Fruit fly (Drosophila melanogaster) whole organism, embryonic: ENCODE data around the gene CG32161.

Experiments used
- ATbp ChIP-seq: fragments of 200-800 bp; sonication (Bioruptor generic); optimal IDR thresholded peaks from 2 replicates; lab custom pipeline; 2017; ENCODE audit warnings: missing biosample characterization, mild to moderate bottlenecking, missing genetic modification characterization, missing genetic modification reagents
- Abd-B ChIP-seq: fragments of 200-800 bp; sonication (Bioruptor generic); optimal IDR thresholded peaks from 2 replicates; lab custom pipeline; 2018; ENCODE audit warnings: missing biosample characterization, mild to moderate bottlenecking, missing genetic modification characterization, moderate library complexity
- Aef1 ChIP-seq: fragments of 200-800 bp; sonication (Bioruptor generic); IDR thresholded peaks from 3 replicates; pipeline ENCODE4 v1.3.6; 2022; ENCODE audit warnings: missing biosample characterization, missing genetic modification characterization
- Antp ChIP-seq: fragments of 200-800 bp; sonication (Bioruptor generic); optimal IDR thresholded peaks from 3 replicates; lab custom pipeline; 2016; ENCODE audit warnings: missing biosample characterization, missing genetic modification characterization
- Atf3 ChIP-seq: fragments of 200-800 bp; sonication (Bioruptor generic); optimal IDR thresholded peaks from 3 replicates; lab custom pipeline; 2016; ENCODE audit warnings: missing biosample characterization, missing genetic modification characterization
- BEAF-32 ChIP-seq: fragments of 200-800 bp; sonication (Bioruptor generic); optimal IDR thresholded peaks from 3 replicates; lab custom pipeline; 2017; ENCODE audit warnings: missing biosample characterization, missing genetic modification characterization, mild to moderate bottlenecking, moderate library complexity, missing genetic modification reagents
- CG11456 ChIP-seq: fragments of 200-800 bp; sonication (Bioruptor generic); IDR thresholded peaks from 3 replicates; pipeline ENCODE4 v1.3.6; 2022; ENCODE audit warnings: missing biosample characterization, missing genetic modification characterization
- CG1233 ChIP-seq: fragments of 200-800 bp; sonication (Bioruptor generic); optimal IDR thresholded peaks from 4 replicates; lab custom pipeline; 2018; ENCODE audit warnings: missing biosample characterization, mild to moderate bottlenecking, missing genetic modification characterization
- CG12744 ChIP-seq: fragments of 200-800 bp; sonication (Bioruptor generic); optimal IDR thresholded peaks from 2 replicates; lab custom pipeline; 2016; ENCODE audit warnings: missing biosample characterization, missing genetic modification characterization
- CG13424 ChIP-seq: fragments of 200-800 bp; sonication (Bioruptor generic); optimal IDR thresholded peaks from 2 replicates; lab custom pipeline; 2019; ENCODE audit warnings: missing biosample characterization, mild to moderate bottlenecking, missing genetic modification characterization, moderate library complexity
- CG14050 ChIP-seq: fragments of 200-800 bp; sonication (Bioruptor generic); IDR thresholded peaks from 3 replicates; pipeline ENCODE4 v1.3.6; 2022; ENCODE audit warnings: missing biosample characterization, missing genetic modification characterization
- CG15601 ChIP-seq: fragments of 200-800 bp; sonication (Bioruptor generic); optimal IDR thresholded peaks from 3 replicates; lab custom pipeline; 2019; ENCODE audit warnings: missing biosample characterization, mild to moderate bottlenecking, missing genetic modification characterization, moderate library complexity
- CG17328 ChIP-seq: fragments of 200-800 bp; sonication (Bioruptor generic); IDR thresholded peaks from 2 replicates; pipeline ENCODE4 v1.3.6; 2022; ENCODE audit warnings: missing biosample characterization, missing genetic modification characterization
- CG17912 ChIP-seq: fragments of 200-800 bp; sonication (Bioruptor generic); optimal IDR thresholded peaks from 2 replicates; lab custom pipeline; 2018; ENCODE audit warnings: missing biosample characterization, mild to moderate bottlenecking, missing genetic modification characterization
- CG2116 ChIP-seq: fragments of 200-800 bp; sonication (Bioruptor generic); optimal IDR thresholded peaks from 3 replicates; lab custom pipeline; 2018; ENCODE audit warnings: missing biosample characterization, mild to moderate bottlenecking, missing genetic modification characterization
- CG34376 ChIP-seq: fragments of 200-800 bp; sonication (Bioruptor generic); optimal IDR thresholded peaks from 2 replicates; lab custom pipeline; 2018; ENCODE audit warnings: missing biosample characterization, mild to moderate bottlenecking, missing genetic modification characterization
- CG43689 ChIP-seq: fragments of 200-800 bp; sonication (Bioruptor generic); IDR thresholded peaks from 2 replicates; pipeline ENCODE4 v1.3.6; 2022; ENCODE audit warnings: missing biosample characterization, missing genetic modification characterization
- CG4854 ChIP-seq: fragments of 200-800 bp; sonication (Bioruptor generic); optimal IDR thresholded peaks from 2 replicates; lab custom pipeline; 2016; ENCODE audit warnings: missing biosample characterization, missing genetic modification characterization, inconsistent platforms
- CG8359 ChIP-seq: fragments of 200-800 bp; sonication (Bioruptor generic); optimal IDR thresholded peaks from 2 replicates; lab custom pipeline; 2017; ENCODE audit warnings: missing biosample characterization, mild to moderate bottlenecking, missing genetic modification characterization, borderline replicate concordance
- CG9817 ChIP-seq: fragments of 200-800 bp; sonication (Bioruptor generic); optimal IDR thresholded peaks from 2 replicates; lab custom pipeline; 2018; ENCODE audit warnings: missing biosample characterization, mild to moderate bottlenecking, missing genetic modification characterization, moderate library complexity
- CG9876 ChIP-seq: fragments of 200-800 bp; sonication (Bioruptor generic); optimal IDR thresholded peaks from 2 replicates; lab custom pipeline; 2016; ENCODE audit warnings: missing biosample characterization, missing genetic modification characterization
- CrebB ChIP-seq: fragments of 200-800 bp; sonication (Bioruptor generic); optimal IDR thresholded peaks from 3 replicates; lab custom pipeline; 2018; ENCODE audit warnings: missing biosample characterization, mild to moderate bottlenecking, missing genetic modification characterization
- D19B ChIP-seq: fragments of 200-800 bp; sonication (Bioruptor generic); optimal IDR thresholded peaks from 2 replicates; lab custom pipeline; 2017; ENCODE audit warnings: missing biosample characterization, mild to moderate bottlenecking, missing genetic modification characterization
- Dip3 ChIP-seq: fragments of 200-800 bp; sonication (Bioruptor generic); optimal IDR thresholded peaks from 3 replicates; lab custom pipeline; 2016; ENCODE audit warnings: missing biosample characterization, missing genetic modification characterization
- ERR ChIP-seq: fragments of 200-800 bp; sonication (Bioruptor generic); optimal IDR thresholded peaks from 2 replicates; lab custom pipeline; 2016; ENCODE audit warnings: missing biosample characterization, missing genetic modification characterization
- Fer2 ChIP-seq: fragments of 200-800 bp; sonication (Bioruptor generic); optimal IDR thresholded peaks from 2 replicates; lab custom pipeline; 2018; ENCODE audit warnings: missing biosample characterization, mild to moderate bottlenecking, missing genetic modification characterization, moderate library complexity
- Fer3 ChIP-seq: fragments of 200-800 bp; sonication (Bioruptor generic); optimal IDR thresholded peaks from 2 replicates; lab custom pipeline; 2018; ENCODE audit warnings: missing biosample characterization, mild to moderate bottlenecking, missing genetic modification characterization, moderate library complexity
- GATAe ChIP-seq: fragments of 200-800 bp; sonication (Bioruptor generic); conservative IDR thresholded peaks from 2 replicates; pipeline ENCODE4 v1.3.6; 2022; ENCODE audit warnings: missing biosample characterization, missing genetic modification characterization
- HLH3B ChIP-seq: fragments of 200-800 bp; sonication (Bioruptor generic); IDR thresholded peaks from 2 replicates; pipeline ENCODE4 v1.3.6; 2022; ENCODE audit warnings: missing biosample characterization, missing genetic modification characterization
- Hr51 ChIP-seq, 2 experiments: fragments of 200-800 bp; sonication (Bioruptor generic); optimal IDR thresholded peaks; 2 replicates in 1 of 2; 3 replicates in 1 of 2; lab custom pipeline; 2016 to 2018; ENCODE audit warnings: missing biosample characterization in 2 of 2, missing genetic modification characterization in 2 of 2, mild to moderate bottlenecking in 1 of 2, moderate library complexity in 1 of 2
- Hr78 ChIP-seq, 2 experiments: fragments of 200-800 bp in 1 of 2; fragments of >200 bp in 1 of 2; sonication (Bioruptor generic) in 1 of 2; optimal IDR thresholded peaks; 2 replicates each; lab custom pipeline; 2017 to 2019; ENCODE audit warnings: missing biosample characterization in 2 of 2, missing genetic modification characterization in 2 of 2, mild to moderate bottlenecking in 1 of 2, moderate library complexity in 1 of 2
- NC2α ChIP-seq: fragments of 200-800 bp; sonication (Bioruptor generic); optimal IDR thresholded peaks from 2 replicates; lab custom pipeline; 2016; ENCODE audit warnings: missing biosample characterization, missing genetic modification characterization
- NC2β ChIP-seq: fragments of 200-800 bp; sonication (Bioruptor generic); optimal IDR thresholded peaks from 2 replicates; lab custom pipeline; 2016; ENCODE audit warnings: missing biosample characterization, missing genetic modification characterization
- Sox100B ChIP-seq: fragments of 200-800 bp; sonication (Bioruptor generic); optimal IDR thresholded peaks from 3 replicates; lab custom pipeline; 2018; ENCODE audit warnings: missing biosample characterization, mild to moderate bottlenecking, missing genetic modification characterization
- amos ChIP-seq: fragments of 200-800 bp; sonication (Bioruptor generic); IDR thresholded peaks from 2 replicates; pipeline ENCODE4 v1.3.6; 2022; ENCODE audit warnings: missing biosample characterization, missing genetic modification characterization; ENCODE audit not compliant: partially characterized antibody
- bab2 ChIP-seq: fragments of 200-800 bp; sonication (Bioruptor generic); optimal IDR thresholded peaks from 2 replicates; lab custom pipeline; 2016; ENCODE audit warnings: missing biosample characterization, missing genetic modification characterization
- bsh ChIP-seq, 2 experiments: fragments of 200-800 bp; sonication (Bioruptor generic); optimal IDR thresholded peaks; 2 replicates each; lab custom pipeline; 2017 to 2018; ENCODE audit warnings: mild to moderate bottlenecking in 2 of 2, missing biosample characterization in 2 of 2, missing genetic modification characterization in 2 of 2, moderate library complexity in 1 of 2
- chif ChIP-seq, 2 experiments: fragments of 200-800 bp; sonication (Bioruptor generic); optimal IDR thresholded peaks; 3 replicates each; lab custom pipeline; 2016; ENCODE audit warnings: missing biosample characterization in 2 of 2, missing genetic modification characterization in 2 of 2
- chinmo ChIP-seq: fragments of 200-800 bp; sonication (Bioruptor generic); IDR thresholded peaks from 4 replicates; pipeline ENCODE4 v1.3.6; 2022; ENCODE audit warnings: missing biosample characterization, missing genetic modification characterization; ENCODE audit not compliant: partially characterized antibody
- corto ChIP-seq: fragments of 200-800 bp; sonication (Bioruptor generic); optimal IDR thresholded peaks from 2 replicates; lab custom pipeline; 2016; ENCODE audit warnings: missing biosample characterization, mild to moderate bottlenecking, missing genetic modification characterization, moderate library complexity
- crc ChIP-seq: fragments of 200-800 bp; sonication (Bioruptor generic); optimal IDR thresholded peaks from 2 replicates; lab custom pipeline; 2016; ENCODE audit warnings: missing biosample characterization, missing genetic modification characterization
- gce ChIP-seq: fragments of 200-800 bp; sonication (Bioruptor generic); IDR thresholded peaks from 3 replicates; pipeline ENCODE4 v1.3.6; 2022; ENCODE audit warnings: missing biosample characterization, missing genetic modification characterization
- jumu ChIP-seq: fragments of 200-800 bp; sonication (Bioruptor generic); optimal IDR thresholded peaks from 3 replicates; lab custom pipeline; 2016; ENCODE audit warnings: missing biosample characterization, missing genetic modification characterization
- lilli ChIP-seq: fragments of 200-800 bp; sonication (Bioruptor generic); optimal IDR thresholded peaks from 3 replicates; lab custom pipeline; 2016; ENCODE audit warnings: missing biosample characterization, missing genetic modification characterization
- oc ChIP-seq: fragments of 200-800 bp; sonication (Bioruptor generic); optimal IDR thresholded peaks from 2 replicates; lab custom pipeline; 2018; ENCODE audit warnings: missing biosample characterization, mild to moderate bottlenecking, missing genetic modification characterization, moderate library complexity
- peb ChIP-seq: fragments of 200-800 bp; sonication (Bioruptor generic); IDR thresholded peaks from 2 replicates; pipeline ENCODE4 v1.3.6; 2022; ENCODE audit warnings: missing biosample characterization, missing genetic modification characterization
- pfk ChIP-seq: fragments of 200-800 bp; sonication (Bioruptor generic); optimal IDR thresholded peaks from 2 replicates; lab custom pipeline; 2018; ENCODE audit warnings: missing biosample characterization, mild to moderate bottlenecking, missing genetic modification characterization, moderate library complexity
- pho ChIP-seq: fragments of 200-800 bp; sonication (Bioruptor generic); optimal IDR thresholded peaks from 2 replicates; lab custom pipeline; 2016; ENCODE audit warnings: missing biosample characterization, missing genetic modification characterization
- slbo ChIP-seq: fragments of 200-800 bp; sonication (Bioruptor generic); IDR thresholded peaks from 2 replicates; pipeline ENCODE4 v1.3.6; 2022; ENCODE audit warnings: missing biosample characterization, missing genetic modification characterization
- tup ChIP-seq: fragments of 200-800 bp; sonication (Bioruptor generic); optimal IDR thresholded peaks from 2 replicates; lab custom pipeline; 2016; ENCODE audit warnings: missing biosample characterization, mild to moderate bottlenecking, missing genetic modification characterization, moderate library complexity

The CG32161 gene

DNA sequence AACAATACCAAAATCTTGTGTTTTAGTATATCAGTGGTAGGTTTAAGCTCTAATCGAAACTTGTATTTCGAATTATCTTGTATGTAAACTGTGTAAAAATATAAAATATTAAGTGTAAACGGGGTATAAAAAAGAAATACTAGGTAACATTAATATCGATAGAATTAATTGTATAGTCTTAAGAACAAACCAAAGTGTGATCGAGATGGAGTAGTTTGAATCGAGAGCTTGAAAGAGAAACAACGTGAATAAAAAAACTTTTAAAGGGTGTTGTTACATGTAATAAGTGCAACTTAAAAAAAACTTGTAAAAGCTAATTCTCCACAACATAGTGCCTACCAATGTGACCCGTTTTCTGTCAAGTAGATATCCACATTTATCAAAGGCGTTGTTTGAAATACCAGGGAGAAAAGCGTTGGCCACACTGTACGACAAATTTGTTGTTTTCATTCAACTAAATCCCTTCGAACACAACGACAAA lies 3.9 kb upstream of the CG32161 start, which contains the start of gene TSG101 (continued):
- TF ChIP-seq CG34376 (GFP tag; lab: Kevin White, UChicago) (no peak), CG9876 (GFP tag; lab: Kevin White, UChicago) (no peak), CG4854 (GFP tag; lab: Kevin White, UChicago) (no peak), D19B (GFP tag; lab: Kevin White, UChicago) (no peak), lilli (no peak), ATbp (GFP tag; lab: Kevin White, UChicago) (no peak), chinmo (GFP tag; lab: Robert Waterston, UW) (no peak), CG8359 (GFP tag; lab: Kevin White, UChicago) (no peak), peb (GFP tag; lab: Robert Waterston, UW) (no peak), CrebB (no peak), HLH3B (GFP tag; lab: Robert Waterston, UW) (no peak), Abd-B (no peak), Hr78 (GFP tag; optimal IDR thresholded peaks at IDR 0.05; lab: Kevin White, UChicago) (no peak), pho (GFP tag; lab: Kevin White, UChicago) (no peak), amos (0 out of 2 replicates have a peak, but pooled peaks have one; percentile 17), corto (GFP tag; lab: Kevin White, UChicago) (no peak), CG17912 (GFP tag; lab: Kevin White, UChicago) (no peak), CG1233 (GFP tag; lab: Kevin White, UChicago) (no peak), CG13424 (no peak), NC2α (GFP tag; lab: Kevin White, UChicago) (no peak), Aef1 (GFP tag; lab: Robert Waterston, UW) (no peak), bab2 (no peak), CG17328 (GFP tag; lab: Robert Waterston, UW) (no peak), CG9817 (tag; lab: Kevin White, UChicago) (no peak), chif (GFP tag; optimal IDR thresholded peaks at IDR 0.05; lab: Kevin White, UChicago) (no peak), bsh (GFP tag; optimal IDR thresholded peaks at IDR 0.05; lab: Kevin White, UChicago) (no peak), Atf3 (no peak), tup (GFP tag; lab: Kevin White, UChicago) (no peak), Fer3 (tag; lab: Kevin White, UChicago) (no peak), Fer2 (tag; lab: Kevin White, UChicago) (no peak), gce (GFP tag; lab: Robert Waterston, UW) (no peak), CG11456 (GFP tag; lab: Robert Waterston, UW) (no peak), jumu (GFP tag; lab: Kevin White, UChicago) (no peak), ERR (GFP tag; lab: Kevin White, UChicago) (no peak), NC2β (no peak), slbo (GFP tag; lab: Robert Waterston, UW) (no peak), crc (GFP tag; lab: Kevin White, UChicago) (no peak), BEAF-32 (GFP tag; lab: Kevin White, UChicago) (peak; percentile 66), CG14050 (GFP tag; lab: Robert Waterston, UW) (no peak), CG2116 (GFP tag; lab: Kevin White, UChicago) (peak; percentile 85), CG15601 (tag; lab: Kevin White, UChicago) (peak; percentile 5), Sox100B (no peak), Hr51 (GFP tag; optimal IDR thresholded peaks at IDR 0.05; lab: Kevin White, UChicago) (no peak), GATAe (no peak), Antp (GFP tag; lab: Kevin White, UChicago) (no peak), CG43689 (GFP tag; lab: Robert Waterston, UW) (no peak), pfk (GFP tag; lab: Kevin White, UChicago) (no peak), Dip3 (GFP tag; lab: Kevin White, UChicago) (no peak), oc (tag; lab: Kevin White, UChicago) (no peak), CG12744 (GFP tag; lab: Kevin White, UChicago) (no peak)
